Worm (Caenorhabditis elegans): ENCODE measurements around the gene srlf-33.

The srlf-33 gene

ce11 chrIV:11882534-11882933 lies 42.7 kb downstream of the srlf-33 start:
- no peak for TF ChIP-seq zip-8 (tag; optimal IDR thresholded peaks at IDR 0.05)
- no peak for TF ChIP-seq nhr-28 (tag; optimal IDR thresholded peaks at IDR 0.05)
- no peak for TF ChIP-seq ham-2 (GFP tag; optimal IDR thresholded peaks at IDR 0.05)
- TF ChIP-seq blmp-1 (tag; optimal IDR thresholded peaks at IDR 0.05) = no peak
- no peak for TF ChIP-seq nhr-12 (tag; optimal IDR thresholded peaks at IDR 0.05)
- no peak for TF ChIP-seq mab-5 (tag; optimal IDR thresholded peaks at IDR 0.05)
- TF ChIP-seq mep-1 (tag; optimal IDR thresholded peaks at IDR 0.05) = no peak
- TF ChIP-seq snpc-4 (tag; optimal IDR thresholded peaks at IDR 0.05) = no peak
- TF ChIP-seq nhr-76 (tag; optimal IDR thresholded peaks at IDR 0.05) = no peak
- TF ChIP-seq nhr-237 (tag; optimal IDR thresholded peaks at IDR 0.05) = no peak
- TF ChIP-seq elt-1 (tag; optimal IDR thresholded peaks at IDR 0.05; ENCODE audit: borderline replicate concordance, insufficient read depth) = no peak
- TF ChIP-seq hlh-1 (tag; optimal IDR thresholded peaks at IDR 0.05) = no peak
- no peak for TF ChIP-seq drap-1 (GFP tag; optimal IDR thresholded peaks at IDR 0.05)
- no peak for TF ChIP-seq flh-1 (GFP tag; optimal IDR thresholded peaks at IDR 0.05)
- TF ChIP-seq unc-39 (tag; optimal IDR thresholded peaks at IDR 0.05) = no peak
- no peak for TF ChIP-seq mls-2 (tag; optimal IDR thresholded peaks at IDR 0.05)
- no peak for TF ChIP-seq ztf-11 (tag; optimal IDR thresholded peaks at IDR 0.05)

ce11 chrIV:11878249-11878648 lies 47.0 kb downstream of the srlf-33 start, which contains the start of gene cutl-27:
cutl-27 (plus strand) TSS chrIV:11878549.
- TF ChIP-seq lsy-2 (tag; optimal IDR thresholded peaks at IDR 0.05) (no peak), lin-13 (tag; optimal IDR thresholded peaks at IDR 0.05) (no peak), unc-39 (tag; optimal IDR thresholded peaks at IDR 0.05) (no peak)

ce11 chrIV:11877674-11878073 lies 47.6 kb downstream of the srlf-33 start, which contains the start of gene pph-2:
pph-2 (minus strand) TSS chrIV:11877774.
- TF ChIP-seq unc-120 (tag; optimal IDR thresholded peaks at IDR 0.05; ENCODE audit: poor library complexity, severe bottlenecking) = no peak
- TF ChIP-seq sem-2 (GFP tag; optimal IDR thresholded peaks at IDR 0.05) = no peak
- TF ChIP-seq ham-2 (GFP tag; optimal IDR thresholded peaks at IDR 0.05) = no peak
- TF ChIP-seq unc-39 (tag; optimal IDR thresholded peaks at IDR 0.05) = no peak
- TF ChIP-seq lsy-2 (tag; optimal IDR thresholded peaks at IDR 0.05) = no peak
- no peak for TF ChIP-seq lin-32 (GFP tag; optimal IDR thresholded peaks at IDR 0.05)
- TF ChIP-seq mab-5 (tag; optimal IDR thresholded peaks at IDR 0.05) = no peak
